Worm (Caenorhabditis elegans) whole organism, midembryonic: ENCODE data around the gene C12D8.21.

Experiments used
- T22C8.4 ChIP-seq: fragments of 200-800 bp; sonication (Bioruptor generic); IDR thresholded peaks from 2 replicates; pipeline ENCODE4 v1.3.6; 2022; ENCODE audit warnings: missing genetic modification characterization, missing compliant biosample characterization
- cog-1 ChIP-seq: sonication (generic microtip); optimal IDR thresholded peaks from 2 replicates; lab custom pipeline; 2016; ENCODE audit warnings: missing genetic modification characterization, missing compliant biosample characterization
- flt-1 ChIP-seq: fragments of 200-800 bp; sonication (Bioruptor generic); IDR thresholded peaks from 2 replicates; pipeline ENCODE4 v1.3.6; 2022; ENCODE audit warnings: missing genetic modification characterization, missing compliant biosample characterization
- klf-2 ChIP-seq: fragments of 200-800 bp; sonication (Bioruptor generic); conservative IDR thresholded peaks from 2 replicates; pipeline ENCODE4 v1.3.6; 2022; ENCODE audit warnings: missing genetic modification reagents, missing genetic modification characterization, missing compliant biosample characterization
- med-1 ChIP-seq: sonication (generic microtip); optimal IDR thresholded peaks from 2 replicates; lab custom pipeline; 2017; ENCODE audit warnings: missing genetic modification characterization, mild to moderate bottlenecking, missing compliant biosample characterization, antibody characterized with exemption, missing genetic modification reagents; ENCODE audit not compliant: insufficient read depth
- ref-1 ChIP-seq: fragments of 200-800 bp; sonication (Bioruptor generic); conservative IDR thresholded peaks from 2 replicates; pipeline ENCODE4 v1.3.6; 2022; ENCODE audit warnings: missing genetic modification reagents, missing genetic modification characterization, missing compliant biosample characterization
- tab-1 ChIP-seq: fragments of 200-800 bp; sonication (Bioruptor generic); IDR thresholded peaks from 2 replicates; pipeline ENCODE4 v1.3.6; 2022; ENCODE audit warnings: missing genetic modification characterization, missing compliant biosample characterization
- ztf-23 ChIP-seq: fragments of 200-800 bp; sonication (Bioruptor generic); IDR thresholded peaks from 2 replicates; pipeline ENCODE4 v1.3.6; 2022; ENCODE audit warnings: missing genetic modification reagents, missing genetic modification characterization, missing compliant biosample characterization
- ztf-29 ChIP-seq: fragments of 200-800 bp; sonication (Bioruptor generic); IDR thresholded peaks from 2 replicates; pipeline ENCODE4 v1.3.6; 2022; ENCODE audit warnings: missing genetic modification reagents, missing genetic modification characterization, missing compliant biosample characterization

C12D8.21 gene

ce11 chrV:10241121-10241803, at the start of gene C12D8.21, which contains the start of gene col-148:
C12D8.21 (minus strand) TSS chrV:10241188.
col-148 (plus strand) TSS chrV:10241753.
- TF ChIP-seq ztf-29 = no peak
- TF ChIP-seq ref-1 (GFP tag; lab: Robert Waterston, UW) = no peak
- no peak for TF ChIP-seq cog-1 (tag; lab: Kevin White, UChicago)
- TF ChIP-seq T22C8.4 = no peak
- no peak for TF ChIP-seq ztf-23 (GFP tag; lab: Robert Waterston, UW)
- TF ChIP-seq klf-2 (GFP tag; lab: Robert Waterston, UW) = no peak
- no peak for TF ChIP-seq tab-1 (GFP tag; lab: Robert Waterston, UW)
- TF ChIP-seq flt-1 (GFP tag; lab: Robert Waterston, UW) = no peak
- TF ChIP-seq med-1 (GFP tag; lab: Kevin White, UChicago) = no peak

- TF ChIP-seq ref-1 (GFP tag; lab: Robert Waterston, UW) (no peak), T22C8.4 (no peak), flt-1 (GFP tag; lab: Robert Waterston, UW) (no peak), ztf-23 (GFP tag; lab: Robert Waterston, UW) (no peak), klf-2 (GFP tag; lab: Robert Waterston, UW) (no peak), ztf-29 (no peak), tab-1 (GFP tag; lab: Robert Waterston, UW) (no peak), med-1 (GFP tag; lab: Kevin White, UChicago) (no peak), cog-1 (tag; lab: Kevin White, UChicago) (no peak)
Observed at ce11 chrV:10289743-10290142, 48.8 kb upstream of the C12D8.21 start, which contains the start of gene B0024.15. B0024.15 (plus strand) TSS chrV:10290043.

ce11 chrV:10287260-10287659, 46.3 kb upstream of the C12D8.21 start, which contains the start of gene B0024.3:
B0024.3 (plus strand) TSS chrV:10287560.
- TF ChIP-seq klf-2 (GFP tag; lab: Robert Waterston, UW) = no peak

ce11 chrV:10285853-10286252, 44.9 kb upstream of the C12D8.21 start:
- TF ChIP-seq ref-1 (GFP tag; lab: Robert Waterston, UW) (no peak), ztf-23 (GFP tag; lab: Robert Waterston, UW) (no peak), ztf-29 (no peak), flt-1 (GFP tag; lab: Robert Waterston, UW) (no peak), klf-2 (GFP tag; lab: Robert Waterston, UW) (no peak), tab-1 (GFP tag; lab: Robert Waterston, UW) (no peak), med-1 (GFP tag; lab: Kevin White, UChicago) (no peak), T22C8.4 (no peak), cog-1 (tag; lab: Kevin White, UChicago) (no peak)

- TF ChIP-seq ref-1 (GFP tag; lab: Robert Waterston, UW) (no peak), ztf-23 (GFP tag; lab: Robert Waterston, UW) (no peak), ztf-29 (no peak), klf-2 (GFP tag; lab: Robert Waterston, UW) (no peak), T22C8.4 (no peak), cog-1 (tag; lab: Kevin White, UChicago) (no peak), flt-1 (GFP tag; lab: Robert Waterston, UW) (no peak), med-1 (GFP tag; lab: Kevin White, UChicago) (no peak), tab-1 (GFP tag; lab: Robert Waterston, UW) (no peak)
Observed at ce11 chrV:10283444-10283843, 42.5 kb upstream of the C12D8.21 start, which contains the start of gene lys-3. lys-3 (minus strand) TSS chrV:10283544.

- TF ChIP-seq flt-1 (GFP tag; lab: Robert Waterston, UW) = no peak
- no peak for TF ChIP-seq klf-2 (GFP tag; lab: Robert Waterston, UW)
- no peak for TF ChIP-seq tab-1 (GFP tag; lab: Robert Waterston, UW)
- TF ChIP-seq T22C8.4 = no peak
- TF ChIP-seq ztf-23 (GFP tag; lab: Robert Waterston, UW) = no peak
- no peak for TF ChIP-seq cog-1 (tag; lab: Kevin White, UChicago)
- TF ChIP-seq ztf-29 = no peak
- no peak for TF ChIP-seq med-1 (GFP tag; lab: Kevin White, UChicago)
- TF ChIP-seq ref-1 (GFP tag; lab: Robert Waterston, UW) = no peak
Observed at ce11 chrV:10281374-10281773, 40.4 kb upstream of the C12D8.21 start, which contains the start of gene lys-2. lys-2 (minus strand) TSS chrV:10281474.

- no peak for TF ChIP-seq T22C8.4
- TF ChIP-seq med-1 (GFP tag; lab: Kevin White, UChicago) = no peak
- TF ChIP-seq ref-1 (GFP tag; lab: Robert Waterston, UW) = no peak
- TF ChIP-seq klf-2 (GFP tag; lab: Robert Waterston, UW) = no peak
- no peak for TF ChIP-seq flt-1 (GFP tag; lab: Robert Waterston, UW)
- no peak for TF ChIP-seq ztf-29
- TF ChIP-seq cog-1 (tag; lab: Kevin White, UChicago) = no peak
- no peak for TF ChIP-seq tab-1 (GFP tag; lab: Robert Waterston, UW)
- TF ChIP-seq ztf-23 (GFP tag; lab: Robert Waterston, UW) = no peak
Observed at ce11 chrV:10280112-10280511, 39.1 kb upstream of the C12D8.21 start.

DNA sequence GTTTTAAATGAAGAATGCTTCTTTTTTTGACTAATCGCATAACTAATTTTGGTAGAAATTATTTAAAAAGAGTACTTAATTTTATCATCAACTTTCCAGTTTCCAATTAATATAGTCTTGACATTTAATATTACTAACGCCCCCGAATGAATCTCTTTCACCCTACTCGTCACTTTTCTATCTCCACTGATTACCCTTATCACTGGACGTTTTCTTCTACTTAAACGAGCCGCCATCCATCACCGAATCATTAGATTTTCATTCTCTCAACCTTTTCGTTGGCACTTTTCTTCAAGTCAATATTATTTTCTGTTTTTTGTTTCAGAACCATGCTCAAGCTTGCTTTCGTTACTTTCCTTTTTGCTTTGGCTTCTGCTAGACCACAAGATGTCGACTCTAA, 36.6 kb upstream of the C12D8.21 start, which contains the start of gene lys-1:
Gene lys-1 (plus strand): TSS at position 326 of the 400 bp plus-strand sequence.
- TF ChIP-seq ztf-23 (GFP tag; lab: Robert Waterston, UW) = no peak
- no peak for TF ChIP-seq ref-1 (GFP tag; lab: Robert Waterston, UW)
- TF ChIP-seq ztf-29 = no peak
- TF ChIP-seq klf-2 (GFP tag; lab: Robert Waterston, UW) = no peak
- no peak for TF ChIP-seq cog-1 (tag; lab: Kevin White, UChicago)
- TF ChIP-seq T22C8.4 = no peak
- no peak for TF ChIP-seq med-1 (GFP tag; lab: Kevin White, UChicago)
- no peak for TF ChIP-seq tab-1 (GFP tag; lab: Robert Waterston, UW)
- no peak for TF ChIP-seq flt-1 (GFP tag; lab: Robert Waterston, UW)

DNA sequence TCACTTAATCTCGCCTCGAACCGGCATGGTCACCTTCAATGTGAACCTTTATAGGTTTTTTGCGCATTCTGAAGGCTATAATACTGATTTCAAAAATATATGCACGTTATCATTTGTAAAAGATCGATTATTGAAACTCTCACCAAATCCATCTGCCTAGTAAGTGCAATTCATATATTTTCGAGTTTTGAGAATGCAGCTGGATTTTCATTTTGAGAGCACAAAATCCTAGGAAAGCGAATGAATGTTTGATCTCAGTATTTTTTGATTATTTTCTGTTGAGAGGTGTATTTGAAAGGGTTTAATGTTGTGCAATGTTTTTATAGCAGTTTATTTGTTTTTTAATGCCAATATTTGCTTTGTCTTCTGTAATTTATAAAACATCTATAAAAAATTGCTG, 35.0 kb upstream of the C12D8.21 start:
- TF ChIP-seq cog-1 (tag; lab: Kevin White, UChicago) (no peak), ztf-23 (GFP tag; lab: Robert Waterston, UW) (no peak), med-1 (GFP tag; lab: Kevin White, UChicago) (no peak), flt-1 (GFP tag; lab: Robert Waterston, UW) (no peak), ztf-29 (no peak), klf-2 (GFP tag; lab: Robert Waterston, UW) (no peak), T22C8.4 (no peak), tab-1 (GFP tag; lab: Robert Waterston, UW) (no peak), ref-1 (GFP tag; lab: Robert Waterston, UW) (no peak)
